Worm (Caenorhabditis elegans) whole organism, midembryonic: ENCODE data around the gene nhr-30.

Source experiments
- cog-1 ChIP-seq: sonication (generic microtip); optimal IDR thresholded peaks from 2 replicates; lab custom pipeline; 2016; ENCODE audit warnings: missing genetic modification characterization, missing compliant biosample characterization
- tab-1 ChIP-seq: fragments of 200-800 bp; sonication (Bioruptor generic); IDR thresholded peaks from 2 replicates; pipeline ENCODE4 v1.3.6; 2022; ENCODE audit warnings: missing genetic modification characterization, missing compliant biosample characterization
- ztf-29 ChIP-seq: fragments of 200-800 bp; sonication (Bioruptor generic); IDR thresholded peaks from 2 replicates; pipeline ENCODE4 v1.3.6; 2022; ENCODE audit warnings: missing genetic modification reagents, missing genetic modification characterization, missing compliant biosample characterization

ce11 chrV:9053969-9054368, 9.0 kb downstream of the nhr-30 start, which contains the start of gene C25E10.8:
- TF ChIP-seq tab-1 (no peak), ztf-29 (GFP tag; lab: Robert Waterston, UW) (no peak), cog-1 (tag; lab: Kevin White, UChicago) (no peak)
